Worm (Caenorhabditis elegans) whole organism, midembryonic: ENCODE results near the gene Y48B6A.1.

Experiments
- T22C8.4 ChIP-seq: fragments of 200-800 bp; sonication (Bioruptor generic); IDR thresholded peaks from 2 replicates; pipeline ENCODE4 v1.3.6; 2022; ENCODE audit warnings: missing genetic modification characterization, missing compliant biosample characterization
- cog-1 ChIP-seq: sonication (generic microtip); optimal IDR thresholded peaks from 2 replicates; lab custom pipeline; 2016; ENCODE audit warnings: missing genetic modification characterization, missing compliant biosample characterization
- flt-1 ChIP-seq: fragments of 200-800 bp; sonication (Bioruptor generic); IDR thresholded peaks from 2 replicates; pipeline ENCODE4 v1.3.6; 2022; ENCODE audit warnings: missing genetic modification characterization, missing compliant biosample characterization
- klf-2 ChIP-seq: fragments of 200-800 bp; sonication (Bioruptor generic); conservative IDR thresholded peaks from 2 replicates; pipeline ENCODE4 v1.3.6; 2022; ENCODE audit warnings: missing genetic modification reagents, missing genetic modification characterization, missing compliant biosample characterization
- med-1 ChIP-seq: sonication (generic microtip); optimal IDR thresholded peaks from 2 replicates; lab custom pipeline; 2017; ENCODE audit warnings: missing genetic modification characterization, mild to moderate bottlenecking, missing compliant biosample characterization, antibody characterized with exemption, missing genetic modification reagents; ENCODE audit not compliant: insufficient read depth
- ref-1 ChIP-seq: fragments of 200-800 bp; sonication (Bioruptor generic); conservative IDR thresholded peaks from 2 replicates; pipeline ENCODE4 v1.3.6; 2022; ENCODE audit warnings: missing genetic modification reagents, missing genetic modification characterization, missing compliant biosample characterization
- tab-1 ChIP-seq: fragments of 200-800 bp; sonication (Bioruptor generic); IDR thresholded peaks from 2 replicates; pipeline ENCODE4 v1.3.6; 2022; ENCODE audit warnings: missing genetic modification characterization, missing compliant biosample characterization
- ztf-23 ChIP-seq: fragments of 200-800 bp; sonication (Bioruptor generic); IDR thresholded peaks from 2 replicates; pipeline ENCODE4 v1.3.6; 2022; ENCODE audit warnings: missing genetic modification reagents, missing genetic modification characterization, missing compliant biosample characterization
- ztf-29 ChIP-seq: fragments of 200-800 bp; sonication (Bioruptor generic); IDR thresholded peaks from 2 replicates; pipeline ENCODE4 v1.3.6; 2022; ENCODE audit warnings: missing genetic modification reagents, missing genetic modification characterization, missing compliant biosample characterization

Gene Y48B6A.1

DNA sequence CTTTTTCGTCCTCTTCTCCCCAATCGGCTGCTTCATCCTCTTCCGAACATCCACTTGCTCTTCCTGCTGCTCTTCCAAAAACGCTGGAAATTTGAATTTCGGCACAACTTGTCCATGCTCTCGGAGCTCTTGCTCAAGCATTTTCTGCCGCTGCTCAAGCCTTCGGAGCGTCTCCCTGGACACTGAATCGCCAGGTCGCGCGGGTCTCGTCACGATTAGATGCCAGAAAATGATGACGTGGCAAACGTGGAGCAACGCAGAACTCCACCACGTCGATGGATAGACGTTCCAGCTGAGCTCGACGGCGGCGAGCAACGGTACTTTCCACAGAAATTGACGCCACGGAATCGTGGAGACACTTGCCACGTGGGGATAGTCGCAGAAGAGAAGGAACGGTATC, 25.0 kb downstream of the Y48B6A.1 start:
- TF ChIP-seq cog-1 (no peak), ref-1 (no peak), tab-1 (GFP tag; lab: Robert Waterston, UW) (no peak)

ce11 chrII:14126841-14127240, 27.3 kb downstream of the Y48B6A.1 start, which contains the start of gene K09E4.3:
Gene K09E4.3 (minus strand): TSS chrII:14126941.
- TF ChIP-seq ztf-29 (GFP tag; lab: Robert Waterston, UW) (no peak), ztf-23 (no peak), T22C8.4 (GFP tag; lab: Robert Waterston, UW) (no peak), tab-1 (GFP tag; lab: Robert Waterston, UW) (no peak), flt-1 (GFP tag; lab: Robert Waterston, UW) (no peak), med-1 (no peak), klf-2 (GFP tag; lab: Robert Waterston, UW) (no peak), ref-1 (no peak), cog-1 (no peak)

DNA sequence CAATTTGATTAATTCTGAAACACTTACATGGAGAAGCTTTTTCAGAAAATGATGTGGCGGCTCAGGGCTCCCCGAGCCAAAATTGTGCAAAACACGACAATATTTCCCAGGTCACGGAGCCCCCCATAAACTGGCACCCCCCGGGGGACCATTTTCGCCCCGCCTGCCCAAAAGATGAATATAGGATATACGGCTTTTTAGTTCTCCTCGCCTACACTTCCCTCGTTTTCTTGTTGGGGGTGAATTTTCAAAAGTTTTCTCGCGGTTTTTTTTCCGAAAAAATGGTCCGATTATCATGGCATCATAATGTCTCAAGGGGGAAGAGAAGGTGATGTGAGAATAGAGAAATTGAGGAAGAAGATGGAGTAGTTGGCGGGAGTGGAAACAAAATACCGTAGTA, 32.1 kb downstream of the Y48B6A.1 start, which contains the start of gene K09E4.4:
K09E4.4 (minus strand) TSS at position 101 of the 400 bp plus-strand sequence.
- TF ChIP-seq ref-1 (no peak), tab-1 (GFP tag; lab: Robert Waterston, UW) (no peak), T22C8.4 (GFP tag; lab: Robert Waterston, UW) (no peak), flt-1 (GFP tag; lab: Robert Waterston, UW) (no peak), cog-1 (no peak), klf-2 (GFP tag; lab: Robert Waterston, UW) (no peak), ztf-23 (no peak), med-1 (no peak), ztf-29 (GFP tag; lab: Robert Waterston, UW) (no peak)

ce11 chrII:14118391-14118790, 35.8 kb downstream of the Y48B6A.1 start:
- no peak for TF ChIP-seq ztf-29 (GFP tag; lab: Robert Waterston, UW)
- TF ChIP-seq T22C8.4 (GFP tag; lab: Robert Waterston, UW), result no peak
- TF ChIP-seq flt-1 (GFP tag; lab: Robert Waterston, UW), result no peak
- TF ChIP-seq klf-2 (GFP tag; lab: Robert Waterston, UW), result no peak
- TF ChIP-seq tab-1 (GFP tag; lab: Robert Waterston, UW), result no peak
- no peak for TF ChIP-seq cog-1
- no peak for TF ChIP-seq ref-1

DNA sequence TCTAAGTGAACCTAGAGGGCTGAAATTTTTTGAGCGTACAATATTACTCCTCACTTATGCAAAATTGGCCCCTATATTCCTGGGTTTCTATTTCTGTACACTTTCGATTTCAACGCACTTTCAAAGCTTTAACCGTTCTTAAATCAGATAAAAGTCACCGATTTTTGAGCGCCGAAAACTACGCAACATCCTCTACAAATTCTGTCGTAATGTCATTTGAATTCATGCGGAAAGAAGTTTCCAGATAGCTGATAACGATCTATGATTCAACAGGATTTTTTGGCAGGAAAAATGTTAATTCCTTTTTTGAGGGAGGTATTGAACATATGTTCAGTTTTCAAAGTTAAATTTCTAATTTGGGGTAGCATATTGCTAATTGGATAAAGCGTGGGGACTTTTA, 41.3 kb downstream of the Y48B6A.1 start:
- TF ChIP-seq ztf-29 (GFP tag; lab: Robert Waterston, UW) (no peak), flt-1 (GFP tag; lab: Robert Waterston, UW) (no peak), T22C8.4 (GFP tag; lab: Robert Waterston, UW) (no peak), tab-1 (GFP tag; lab: Robert Waterston, UW) (no peak), ref-1 (no peak), klf-2 (GFP tag; lab: Robert Waterston, UW) (no peak), cog-1 (no peak), ztf-23 (no peak), med-1 (no peak)

- TF ChIP-seq cog-1, result no peak
- TF ChIP-seq flt-1 (GFP tag; lab: Robert Waterston, UW), result no peak
- no peak for TF ChIP-seq T22C8.4 (GFP tag; lab: Robert Waterston, UW)
- no peak for TF ChIP-seq tab-1 (GFP tag; lab: Robert Waterston, UW)
These were observed 44.9 kb downstream of the Y48B6A.1 start, which contains the start of gene cpg-7 for ce11 chrII:14109184-14109664. Gene cpg-7 (minus strand): TSS chrII:14109234.

- TF ChIP-seq cog-1 (no peak), flt-1 (GFP tag; lab: Robert Waterston, UW) (no peak), ref-1 (no peak), tab-1 (GFP tag; lab: Robert Waterston, UW) (no peak), med-1 (no peak), klf-2 (GFP tag; lab: Robert Waterston, UW) (no peak), T22C8.4 (GFP tag; lab: Robert Waterston, UW) (no peak), ztf-29 (GFP tag; lab: Robert Waterston, UW) (no peak), ztf-23 (no peak)
These were observed 48.0 kb downstream of the Y48B6A.1 start for ce11 chrII:14106164-14106563.

- TF ChIP-seq ztf-29 (GFP tag; lab: Robert Waterston, UW), result no peak
- TF ChIP-seq ztf-23, result no peak
- no peak for TF ChIP-seq ref-1
- TF ChIP-seq T22C8.4 (GFP tag; lab: Robert Waterston, UW), result no peak
- no peak for TF ChIP-seq med-1
- TF ChIP-seq flt-1 (GFP tag; lab: Robert Waterston, UW), result no peak
- no peak for TF ChIP-seq tab-1 (GFP tag; lab: Robert Waterston, UW)
- TF ChIP-seq cog-1, result no peak
- no peak for TF ChIP-seq klf-2 (GFP tag; lab: Robert Waterston, UW)
These were observed 49.7 kb downstream of the Y48B6A.1 start, which contains the start of gene gur-4 for ce11 chrII:14104470-14104869. Gene gur-4 (plus strand): TSS chrII:14104770.

DNA sequence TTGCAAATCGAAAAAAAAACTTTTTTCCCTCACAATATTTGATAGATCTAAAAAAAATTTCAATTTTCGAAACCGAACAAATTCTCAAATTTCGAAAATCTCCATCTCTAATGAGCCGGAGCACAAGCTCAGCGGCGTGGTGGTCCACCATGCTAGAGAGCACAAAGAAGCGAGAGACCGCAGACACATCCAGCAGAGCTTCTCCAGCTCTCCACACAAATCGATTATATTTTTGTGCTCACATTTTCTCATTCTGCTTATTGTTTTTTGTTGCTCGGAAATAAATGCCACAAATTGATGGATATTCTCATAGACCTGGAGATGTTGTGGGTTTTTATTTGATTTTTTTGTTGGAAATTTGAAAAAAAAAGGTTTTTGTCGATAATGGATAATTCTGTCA, 52.1 kb downstream of the Y48B6A.1 start:
- no peak for TF ChIP-seq tab-1 (GFP tag; lab: Robert Waterston, UW)
- no peak for TF ChIP-seq T22C8.4 (GFP tag; lab: Robert Waterston, UW)
- no peak for TF ChIP-seq med-1
- no peak for TF ChIP-seq cog-1
- no peak for TF ChIP-seq ref-1
- no peak for TF ChIP-seq klf-2 (GFP tag; lab: Robert Waterston, UW)
- no peak for TF ChIP-seq ztf-23
- no peak for TF ChIP-seq ztf-29 (GFP tag; lab: Robert Waterston, UW)
- TF ChIP-seq flt-1 (GFP tag; lab: Robert Waterston, UW), result no peak
